Worm (Caenorhabditis elegans): Measurements from ENCODE around the gene slc-17.9.

slc-17.9 gene

ce11 chrX:9764822-9765221 is at the start of gene slc-17.9:
slc-17.9 (minus strand) TSS chrX:9764922.
- TF ChIP-seq unc-62 (GFP tag; optimal IDR thresholded peaks at IDR 0.05) = no peak

- no peak for TF ChIP-seq unc-62 (GFP tag; optimal IDR thresholded peaks at IDR 0.05)
These were observed 49.5 kb upstream of the slc-17.9 start for ce11 chrX:9814132-9814811.

- no peak for TF ChIP-seq unc-62 (GFP tag; optimal IDR thresholded peaks at IDR 0.05)
These were observed 42.8 kb upstream of the slc-17.9 start, which contains the start of gene lgc-47 for ce11 chrX:9807377-9808048. lgc-47 (minus strand) TSS chrX:9807662.

- TF ChIP-seq unc-62 (GFP tag; optimal IDR thresholded peaks at IDR 0.05) = no peak
These were observed 40.7 kb upstream of the slc-17.9 start for ce11 chrX:9805426-9805825.

ce11 chrX:9804735-9805134 is 40.0 kb upstream of the slc-17.9 start:
- TF ChIP-seq unc-62 (GFP tag; optimal IDR thresholded peaks at IDR 0.05) = no peak

ce11 chrX:9803603-9804002 is 38.9 kb upstream of the slc-17.9 start:
- TF ChIP-seq unc-62 (GFP tag; optimal IDR thresholded peaks at IDR 0.05) = no peak

ce11 chrX:9798530-9798929 is 33.8 kb upstream of the slc-17.9 start, which contains the start of gene F36G3.3:
F36G3.3 (plus strand) TSS chrX:9798835.
- TF ChIP-seq unc-62 (GFP tag; optimal IDR thresholded peaks at IDR 0.05) = no peak

ce11 chrX:9796063-9796462 is 31.3 kb upstream of the slc-17.9 start:
- no peak for TF ChIP-seq unc-62 (GFP tag; optimal IDR thresholded peaks at IDR 0.05)

- TF ChIP-seq unc-62 (GFP tag; optimal IDR thresholded peaks at IDR 0.05) = no peak
These were observed 30.9 kb upstream of the slc-17.9 start for ce11 chrX:9795579-9795978.

ce11 chrX:9794173-9794572 is 29.5 kb upstream of the slc-17.9 start, which contains the start of gene F36G3.2:
F36G3.2 (minus strand) TSS chrX:9794273.
- no peak for TF ChIP-seq unc-62 (GFP tag; optimal IDR thresholded peaks at IDR 0.05)

- TF ChIP-seq unc-62 (GFP tag; optimal IDR thresholded peaks at IDR 0.05) = no peak
These were observed 24.4 kb upstream of the slc-17.9 start, which contains the start of gene F36G3.1 for ce11 chrX:9789110-9789509. F36G3.1 (minus strand) TSS chrX:9789210.

ce11 chrX:9785865-9786264 is 21.1 kb upstream of the slc-17.9 start:
- no peak for TF ChIP-seq unc-62 (GFP tag; optimal IDR thresholded peaks at IDR 0.05)

ce11 chrX:9782389-9782939 is 17.7 kb upstream of the slc-17.9 start:
- TF ChIP-seq unc-62 (GFP tag; optimal IDR thresholded peaks at IDR 0.05) = no peak

ce11 chrX:9777481-9777880 is 12.8 kb upstream of the slc-17.9 start, which contains the start of gene T09B9.5:
T09B9.5 (plus strand) TSS chrX:9777781.
- no peak for TF ChIP-seq unc-62 (GFP tag; optimal IDR thresholded peaks at IDR 0.05)

ce11 chrX:9774323-9774722 is 9.6 kb upstream of the slc-17.9 start, which contains the start of gene T09B9.4:
T09B9.4 (minus strand) TSS chrX:9774352.
- no peak for TF ChIP-seq unc-62 (GFP tag; optimal IDR thresholded peaks at IDR 0.05)

ce11 chrX:9763903-9764302 is 819 bp downstream of the slc-17.9 start:
- no peak for TF ChIP-seq unc-62 (GFP tag; optimal IDR thresholded peaks at IDR 0.05)

ce11 chrX:9761266-9761665 is 3.5 kb downstream of the slc-17.9 start, which contains the start of gene T09B9.3:
T09B9.3 (minus strand) TSS chrX:9761366.
- TF ChIP-seq unc-62 (GFP tag; optimal IDR thresholded peaks at IDR 0.05) = no peak

Data from whole organism, dauer.